5 worm cellular contexts compared by ENCODE assay signal in genomic region chrIII:7977224-7977623, ce11.
TF ChIP-seq lines count a peak whose summit lies in the region.

No protein-coding gene starts in this region.

TF ChIP-seq in whole organism, L1 larva, 84 proteins besides CTCF, POLR2A, EP300 and RAD21:
- TF ChIP-seq blmp-1 (tag; optimal IDR thresholded peaks at IDR 0.05; lab: Kevin White, UChicago) (no peak), dsc-1 (tag; optimal IDR thresholded peaks at IDR 0.05; lab: Kevin White, UChicago) (peak; percentile 3), pax-3 (tag; optimal IDR thresholded peaks at IDR 0.05; lab: Kevin White, UChicago) (no peak), nhr-12 (tag; optimal IDR thresholded peaks at IDR 0.05; lab: Kevin White, UChicago) (no peak), aly-2 (tag; optimal IDR thresholded peaks at IDR 0.05; lab: Kevin White, UChicago) (peak; percentile 64), alr-1 (tag; optimal IDR thresholded peaks at IDR 0.05; lab: Kevin White, UChicago; ENCODE audit: borderline replicate concordance) (no peak), ama-1 (optimal IDR thresholded peaks at IDR 0.05; lab: Kevin White, UChicago) (peak; percentile 45), lin-35 (GFP tag; optimal IDR thresholded peaks at IDR 0.05; lab: Kevin White, UChicago) (peak in 1 of 2 experiments; percentile 9), nhr-85 (tag; lab: Kevin White, UChicago) (peak; percentile 13)

TF ChIP-seq in whole organism, L2 larva, 48 proteins besides CTCF, POLR2A, EP300 and RAD21:
- no peak for TF ChIP-seq lin-13 (GFP tag; optimal IDR thresholded peaks at IDR 0.05; lab: Kevin White, UChicago)
- peak; percentile 7 for TF ChIP-seq sma-9 (GFP tag; optimal IDR thresholded peaks at IDR 0.05; lab: Kevin White, UChicago)
- TF ChIP-seq sma-9 (tag; optimal IDR thresholded peaks at IDR 0.05; lab: Kevin White, UChicago) = no peak
- TF ChIP-seq sma-3 (GFP tag; optimal IDR thresholded peaks at IDR 0.05; lab: Kevin White, UChicago) = peak; percentile 11
- TF ChIP-seq peb-1 (tag; optimal IDR thresholded peaks at IDR 0.05; lab: Kevin White, UChicago) = no peak
- no peak for TF ChIP-seq ceh-16 (tag; optimal IDR thresholded peaks at IDR 0.05; lab: Kevin White, UChicago)
- no peak for TF ChIP-seq egl-27 (tag; optimal IDR thresholded peaks at IDR 0.05; lab: Kevin White, UChicago)
- TF ChIP-seq ZK546.5 (tag; optimal IDR thresholded peaks at IDR 0.05; lab: Kevin White, UChicago) = no peak
- peak; percentile 24 for TF ChIP-seq ama-1 (optimal IDR thresholded peaks at IDR 0.05; lab: Kevin White, UChicago)
- TF ChIP-seq nhr-237 (tag; optimal IDR thresholded peaks at IDR 0.05; lab: Kevin White, UChicago) = no peak
- TF ChIP-seq F13H6.1 (tag; optimal IDR thresholded peaks at IDR 0.05; lab: Kevin White, UChicago) = peak; percentile 26
- TF ChIP-seq nhr-21 (tag; optimal IDR thresholded peaks at IDR 0.05; lab: Kevin White, UChicago) = peak; percentile 45

TF ChIP-seq in whole organism, L3 larva, 47 proteins besides CTCF, POLR2A, EP300 and RAD21:
- no peak for TF ChIP-seq egl-27 (tag; optimal IDR thresholded peaks at IDR 0.05; lab: Kevin White, UChicago)
- TF ChIP-seq nhr-43 (tag; optimal IDR thresholded peaks at IDR 0.05; lab: Kevin White, UChicago; ENCODE audit: poor library complexity, severe bottlenecking) = peak; percentile 28
- no peak for TF ChIP-seq zag-1 (tag; optimal IDR thresholded peaks at IDR 0.05; lab: Kevin White, UChicago)
- TF ChIP-seq nhr-67 (tag; optimal IDR thresholded peaks at IDR 0.05; lab: Kevin White, UChicago) = no peak
- TF ChIP-seq R02D3.7 (tag; optimal IDR thresholded peaks at IDR 0.05; lab: Kevin White, UChicago) = peak; percentile 22
- TF ChIP-seq ceh-9 (tag; optimal IDR thresholded peaks at IDR 0.05; lab: Kevin White, UChicago) = no peak
- no peak for TF ChIP-seq nhr-25 (tag; optimal IDR thresholded peaks at IDR 0.05; lab: Kevin White, UChicago)
- peak; percentile 19 for TF ChIP-seq elt-2 (tag; optimal IDR thresholded peaks at IDR 0.05; lab: Kevin White, UChicago)
- TF ChIP-seq lsy-12 (tag; optimal IDR thresholded peaks at IDR 0.05; lab: Kevin White, UChicago) = peak; percentile 14
- peak; percentile 65 for TF ChIP-seq ama-1 (optimal IDR thresholded peaks at IDR 0.05; lab: Kevin White, UChicago)

TF ChIP-seq in whole organism, L4 larva, 104 proteins besides CTCF, POLR2A, EP300 and RAD21 (continues in another document):
- TF ChIP-seq ceh-62 (tag; optimal IDR thresholded peaks at IDR 0.05; lab: Kevin White, UChicago) = no peak
- TF ChIP-seq zip-2 (tag; optimal IDR thresholded peaks at IDR 0.05; lab: Kevin White, UChicago) = no peak
- TF ChIP-seq php-3 (GFP tag; IDR thresholded peaks at IDR 0.05; lab: Robert Waterston, UW) = 0 out of 2 replicates have a peak, but pooled peaks have one; percentile 29
- no peak for TF ChIP-seq jun-1 (tag; optimal IDR thresholded peaks at IDR 0.05; lab: Kevin White, UChicago)
- TF ChIP-seq T20F7.1 (GFP tag; optimal IDR thresholded peaks at IDR 0.05; lab: Kevin White, UChicago) = no peak
- no peak for TF ChIP-seq dmd-6 (GFP tag; IDR thresholded peaks at IDR 0.05; lab: Robert Waterston, UW)
- TF ChIP-seq set-16 (GFP tag; IDR thresholded peaks at IDR 0.05; lab: Robert Waterston, UW) = no peak
- TF ChIP-seq madf-9 (GFP tag; conservative IDR thresholded peaks at IDR 0.05; lab: Robert Waterston, UW) = no peak
- no peak for TF ChIP-seq unc-39 (tag; optimal IDR thresholded peaks at IDR 0.05; lab: Kevin White, UChicago)
- peak; percentile 29 for TF ChIP-seq mes-2 (tag; optimal IDR thresholded peaks at IDR 0.05; lab: Kevin White, UChicago; ENCODE audit: poor library complexity, severe bottlenecking)
- TF ChIP-seq dpl-1 (GFP tag; optimal IDR thresholded peaks at IDR 0.05; lab: Kevin White, UChicago) = no peak
- peak; percentile 25 to 63 for TF ChIP-seq lsy-2 (tag; optimal IDR thresholded peaks at IDR 0.05; lab: Kevin White, UChicago)
- peak; percentile 51; the same call in 1 of the 2 replicates for TF ChIP-seq egl-43 (GFP tag; IDR thresholded peaks at IDR 0.05; lab: Robert Waterston, UW)
- TF ChIP-seq ZK546.5 (tag; optimal IDR thresholded peaks at IDR 0.05; lab: Kevin White, UChicago) = no peak
- TF ChIP-seq sdz-12 (GFP tag; optimal IDR thresholded peaks at IDR 0.05; lab: Kevin White, UChicago) = peak; percentile 18
- TF ChIP-seq lin-39 (tag; optimal IDR thresholded peaks at IDR 0.05; lab: Kevin White, UChicago) = no peak
- no peak for TF ChIP-seq attf-4 (tag; optimal IDR thresholded peaks at IDR 0.05; lab: Kevin White, UChicago)
- TF ChIP-seq dmd-9 (GFP tag; IDR thresholded peaks at IDR 0.05; lab: Robert Waterston, UW) = no peak
- no peak for TF ChIP-seq daf-16 (GFP tag; optimal IDR thresholded peaks at IDR 0.05; lab: Kevin White, UChicago)
- TF ChIP-seq daf-16 (tag; optimal IDR thresholded peaks at IDR 0.05; lab: Kevin White, UChicago) = no peak
- TF ChIP-seq pqm-1 (tag; optimal IDR thresholded peaks at IDR 0.05; lab: Kevin White, UChicago) = no peak
- no peak for TF ChIP-seq nhr-48 (tag; optimal IDR thresholded peaks at IDR 0.05; lab: Kevin White, UChicago)
- peak; percentile 39 for TF ChIP-seq hlh-11 (tag; optimal IDR thresholded peaks at IDR 0.05; lab: Kevin White, UChicago)
- no peak for TF ChIP-seq ztf-11 (tag; optimal IDR thresholded peaks at IDR 0.05; lab: Kevin White, UChicago)
- TF ChIP-seq nhr-10 (tag; optimal IDR thresholded peaks at IDR 0.05; lab: Kevin White, UChicago) = no peak
- no peak for TF ChIP-seq fkh-10 (GFP tag; optimal IDR thresholded peaks at IDR 0.05; lab: Kevin White, UChicago)
- peak; percentile 89 for TF ChIP-seq ama-1 (optimal IDR thresholded peaks at IDR 0.05; lab: Kevin White, UChicago)
- TF ChIP-seq spr-1 (tag; optimal IDR thresholded peaks at IDR 0.05; lab: Kevin White, UChicago) = no peak
- TF ChIP-seq dmd-8 (GFP tag; IDR thresholded peaks at IDR 0.05; lab: Robert Waterston, UW) = 0 out of 2 replicates have a peak, but pooled peaks have one; percentile 39
- no peak for TF ChIP-seq egl-27 (tag; optimal IDR thresholded peaks at IDR 0.05; lab: Kevin White, UChicago)
- TF ChIP-seq ceh-28 (tag; optimal IDR thresholded peaks at IDR 0.05; lab: Kevin White, UChicago) = no peak
- no peak for TF ChIP-seq ctbp-1 (GFP tag; IDR thresholded peaks at IDR 0.05; lab: Robert Waterston, UW)
- TF ChIP-seq nhr-76 (tag; optimal IDR thresholded peaks at IDR 0.05; lab: Kevin White, UChicago) = no peak
- TF ChIP-seq skn-1 (tag; optimal IDR thresholded peaks at IDR 0.05; lab: Kevin White, UChicago) = no peak

TF ChIP-seq in whole organism, young adult, 124 proteins besides CTCF, POLR2A, EP300 and RAD21 (continues in another document):
- peak; percentile 10 for TF ChIP-seq snpc-3.4 (tag; optimal IDR thresholded peaks at IDR 0.05; lab: Kevin White, UChicago)
- TF ChIP-seq hrde-1 (tag; optimal IDR thresholded peaks at IDR 0.05; lab: Kevin White, UChicago; ENCODE audit: borderline replicate concordance) = peak; percentile 90
- peak; percentile 12; the same call in 1 of the 2 replicates for TF ChIP-seq hmg-1.2 (GFP tag; IDR thresholded peaks at IDR 0.05; lab: Robert Waterston, UW)
- no peak for TF ChIP-seq ceh-58 (GFP tag; IDR thresholded peaks at IDR 0.05; lab: Robert Waterston, UW)
- TF ChIP-seq madf-6 (GFP tag; IDR thresholded peaks at IDR 0.05; lab: Robert Waterston, UW) = peak; percentile 56; the same call in 1 of the 2 replicates
- TF ChIP-seq F52B5.7 (tag; optimal IDR thresholded peaks at IDR 0.05; lab: Kevin White, UChicago) = peak; percentile 79
- no peak for TF ChIP-seq aptf-3 (GFP tag; IDR thresholded peaks at IDR 0.05; lab: Robert Waterston, UW)
- TF ChIP-seq Y95B8A.8 (GFP tag; IDR thresholded peaks at IDR 0.05; lab: Robert Waterston, UW) = peak; percentile 63; the same call in 1 of the 2 replicates
- no peak for TF ChIP-seq fkh-3 (tag; optimal IDR thresholded peaks at IDR 0.05; lab: Kevin White, UChicago)
- no peak for TF ChIP-seq nhr-27 (tag; optimal IDR thresholded peaks at IDR 0.05; lab: Kevin White, UChicago)
- TF ChIP-seq ztf-3 (GFP tag; optimal IDR thresholded peaks at IDR 0.05; lab: Kevin White, UChicago) = peak; percentile 2
- TF ChIP-seq ceh-27 (GFP tag; optimal IDR thresholded peaks at IDR 0.05; lab: Kevin White, UChicago) = no peak
- no peak for TF ChIP-seq snpc-4 (GFP tag; optimal IDR thresholded peaks at IDR 0.05; lab: Kevin White, UChicago)
- peak in 1 of 4 experiments; percentile 22 for TF ChIP-seq snpc-4 (tag; optimal IDR thresholded peaks at IDR 0.05; lab: Kevin White, UChicago)
- 0 out of 2 replicates have a peak, but pooled peaks have one; percentile 43 for TF ChIP-seq cebp-1 (GFP tag; IDR thresholded peaks at IDR 0.05; lab: Robert Waterston, UW)
- peak; percentile 49 for TF ChIP-seq cebp-1 (tag; optimal IDR thresholded peaks at IDR 0.05; lab: Kevin White, UChicago)
- peak; percentile 14 for TF ChIP-seq ZK185.1 (tag; optimal IDR thresholded peaks at IDR 0.05; lab: Kevin White, UChicago; ENCODE audit: poor library complexity, severe bottlenecking)
- TF ChIP-seq K11D2.4 (GFP tag; IDR thresholded peaks at IDR 0.05; lab: Robert Waterston, UW) = 0 out of 2 replicates have a peak, but pooled peaks have one; percentile 52
- TF ChIP-seq Y79H2A.3 (GFP tag; conservative IDR thresholded peaks at IDR 0.05; lab: Robert Waterston, UW) = 0 out of 2 replicates have a peak, but pooled peaks have one; percentile 20
- peak; percentile 27 for TF ChIP-seq B0035.1 (tag; optimal IDR thresholded peaks at IDR 0.05; lab: Kevin White, UChicago)
- no peak for TF ChIP-seq pha-4 (tag; optimal IDR thresholded peaks at IDR 0.05; lab: Kevin White, UChicago)
- TF ChIP-seq Y56A3A.18 (GFP tag; IDR thresholded peaks at IDR 0.05; lab: Robert Waterston, UW) = peak; percentile 29; the same call in 1 of the 2 replicates
- TF ChIP-seq madf-3 (GFP tag; IDR thresholded peaks at IDR 0.05; lab: Robert Waterston, UW) = 0 out of 2 replicates have a peak, but pooled peaks have one; percentile 4
- peak; percentile 6 for TF ChIP-seq die-1 (tag; optimal IDR thresholded peaks at IDR 0.05; lab: Kevin White, UChicago)
- TF ChIP-seq repo-1 (tag; optimal IDR thresholded peaks at IDR 0.05; lab: Kevin White, UChicago) = peak; percentile 87
- 0 out of 2 replicates have a peak, but pooled peaks have one; percentile 32 for TF ChIP-seq hsf-1 (GFP tag; IDR thresholded peaks at IDR 0.05; lab: Robert Waterston, UW)
- no peak for TF ChIP-seq dpff-1 (tag; optimal IDR thresholded peaks at IDR 0.05; lab: Kevin White, UChicago)
- TF ChIP-seq unc-62 (GFP tag; optimal IDR thresholded peaks at IDR 0.05; lab: Kevin White, UChicago) = no peak
- TF ChIP-seq madf-10 (tag; optimal IDR thresholded peaks at IDR 0.05; lab: Kevin White, UChicago) = peak; percentile 7
- peak; percentile 61 for TF ChIP-seq chd-7 (tag; optimal IDR thresholded peaks at IDR 0.05; lab: Kevin White, UChicago)
- peak; percentile 6 for TF ChIP-seq unc-130 (GFP tag; optimal IDR thresholded peaks at IDR 0.05; lab: Kevin White, UChicago)
- no peak for TF ChIP-seq somi-1 (GFP tag; optimal IDR thresholded peaks at IDR 0.05; lab: Kevin White, UChicago)
- no peak for TF ChIP-seq ceh-100 (GFP tag; IDR thresholded peaks at IDR 0.05; lab: Robert Waterston, UW)
- 0 out of 2 replicates have a peak, but pooled peaks have one; percentile 32 for TF ChIP-seq C17E4.6 (GFP tag; IDR thresholded peaks at IDR 0.05; lab: Robert Waterston, UW)
